Worm (Caenorhabditis elegans) whole organism, L1 larva: Measurements from ENCODE around the gene Y51H7BR.8.

Source experiments
- ama-1 ChIP-seq: fragments of 150-350 bp; optimal IDR thresholded peaks from 2 replicates; lab custom pipeline; 2014
- efl-3 ChIP-seq: fragments of 200-800 bp; sonication (Bioruptor generic); optimal IDR thresholded peaks from 2 replicates; lab custom pipeline; 2018; ENCODE audit warnings: mild to moderate bottlenecking, missing genetic modification characterization, missing compliant biosample characterization
- lin-13 ChIP-seq: fragments of 150-350 bp; optimal IDR thresholded peaks from 2 replicates; lab custom pipeline; 2014; ENCODE audit warnings: missing biosample characterization, missing genetic modification reagents, missing genetic modification characterization
- lin-15B ChIP-seq: fragments of 150-350 bp; sonication (generic microtip); optimal IDR thresholded peaks from 3 replicates; lab custom pipeline; 2014; ENCODE audit warnings: missing biosample characterization, missing genetic modification characterization
- mdl-1 ChIP-seq, 2 experiments: fragments of 150-350 bp; optimal IDR thresholded peaks; 2 replicates each; lab custom pipeline; 2014 to 2017; ENCODE audit warnings: missing biosample characterization in 2 of 2, missing genetic modification characterization in 2 of 2, inconsistent platforms in 1 of 2
- nhr-11 ChIP-seq: fragments of 150-350 bp; optimal IDR thresholded peaks from 2 replicates; lab custom pipeline; 2014; ENCODE audit warnings: missing biosample characterization, missing genetic modification characterization
- pqm-1 ChIP-seq: sonication (generic microtip); optimal IDR thresholded peaks from 3 replicates; lab custom pipeline; 2017; ENCODE audit warnings: missing biosample characterization, missing genetic modification characterization
- rnt-1 ChIP-seq: sonication (generic microtip); optimal IDR thresholded peaks from 2 replicates; lab custom pipeline; 2016; ENCODE audit warnings: mild to moderate bottlenecking, missing genetic modification characterization, moderate library complexity, missing compliant biosample characterization

- TF ChIP-seq ama-1 (lab: Kevin White, UChicago) = no peak
- no peak for TF ChIP-seq efl-3
- no peak for TF ChIP-seq rnt-1
- no peak for TF ChIP-seq nhr-11 (tag; lab: Kevin White, UChicago)
- no peak for TF ChIP-seq lin-15B
- no peak for TF ChIP-seq mdl-1 (tag; optimal IDR thresholded peaks at IDR 0.05; lab: Kevin White, UChicago)
- no peak for TF ChIP-seq pqm-1
- no peak for TF ChIP-seq lin-13 (GFP tag; lab: Kevin White, UChicago)
Measured at ce11 chrII:1473481-1473880, 45.5 kb upstream of the Y51H7BR.8 start, which contains the start of gene H17B01.5.
